Fruit fly (Drosophila melanogaster): ENCODE measurements around the gene CG11760.

Gene CG11760

DNA sequence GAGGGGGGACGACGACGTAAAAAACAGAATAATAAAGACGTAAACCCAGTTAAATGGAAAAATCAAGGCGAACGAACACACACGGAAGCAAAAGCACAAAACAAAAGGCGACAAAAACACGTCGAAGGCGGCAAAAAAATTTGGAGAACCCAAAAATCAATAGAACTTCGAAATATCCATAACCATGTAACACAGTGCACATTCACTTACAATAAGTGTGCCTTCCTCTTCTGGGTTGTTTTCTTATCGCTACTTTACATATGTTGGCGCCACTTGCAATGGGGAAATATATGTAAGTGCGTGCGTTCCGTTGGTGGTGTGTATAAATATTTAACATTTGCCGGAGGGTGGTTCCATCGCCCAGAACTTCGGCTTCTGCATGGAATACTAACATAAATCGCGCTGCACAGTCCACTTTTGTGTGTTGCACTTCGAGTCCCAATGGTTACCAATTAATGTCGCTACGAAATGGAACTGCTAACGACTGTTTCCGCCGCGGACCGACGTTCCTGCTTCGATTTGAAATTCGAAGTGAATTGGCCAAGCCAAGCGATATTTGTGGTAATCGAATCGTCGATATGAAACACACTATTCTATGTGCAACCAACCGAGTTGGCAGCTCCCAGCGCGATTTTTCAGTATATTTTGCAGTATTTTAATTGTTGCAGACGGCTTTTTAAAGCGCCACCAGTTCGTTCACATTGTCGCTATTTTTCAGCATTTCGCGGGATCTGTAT lies 28.3 kb downstream of the CG11760 start, which contains the start of the genes CG9801 and Nasp (continued):
- TF ChIP-seq dysf (GFP tag; IDR thresholded peaks at IDR 0.05) = 0 out of 3 replicates have a peak, but pooled peaks have one; percentile 23
- no peak for TF ChIP-seq Doc2 (GFP tag; IDR thresholded peaks at IDR 0.05)
- peak; percentile 66 for TF ChIP-seq CG11504 (tag; optimal IDR thresholded peaks at IDR 0.05)
- TF ChIP-seq Lhr (GFP tag; optimal IDR thresholded peaks at IDR 0.05) = peak; percentile 88
- TF ChIP-seq CG32767 (GFP tag; IDR thresholded peaks at IDR 0.05) = no peak
- no peak for TF ChIP-seq Trl (optimal IDR thresholded peaks at IDR 0.05)
- TF ChIP-seq Trl (GFP tag; optimal IDR thresholded peaks at IDR 0.05) = peak; percentile 42
- 0 out of 2 replicates have a peak, but pooled peaks have one; percentile 31 for TF ChIP-seq CG17328 (GFP tag; IDR thresholded peaks at IDR 0.05)
- peak; percentile 16 for TF ChIP-seq wek (GFP tag; optimal IDR thresholded peaks at IDR 0.05)
- no peak for TF ChIP-seq seq (GFP tag; IDR thresholded peaks at IDR 0.05)
- TF ChIP-seq CoRest (tag; optimal IDR thresholded peaks at IDR 0.05) = peak; percentile 44
- no peak for TF ChIP-seq abd-A (tag; optimal IDR thresholded peaks at IDR 0.05)
- peak; percentile 72; the same call in 1 of the 2 replicates for TF ChIP-seq rib (GFP tag; IDR thresholded peaks at IDR 0.05)
- TF ChIP-seq ems (GFP tag; optimal IDR thresholded peaks at IDR 0.05) = peak; percentile 13
- peak; percentile 83 for TF ChIP-seq Sry-δ (GFP tag; optimal IDR thresholded peaks at IDR 0.05)
- peak; percentile 49; the same call in 2 of the 3 replicates for TF ChIP-seq Doc3 (GFP tag; IDR thresholded peaks at IDR 0.05; ENCODE audit: partially characterized antibody)
- TF ChIP-seq zen (tag; optimal IDR thresholded peaks at IDR 0.05) = peak; percentile 54
- TF ChIP-seq vvl (GFP tag; IDR thresholded peaks at IDR 0.05) = peak; percentile 61
- no peak for TF ChIP-seq CG4360 (GFP tag; IDR thresholded peaks at IDR 0.05)
- TF ChIP-seq klu (GFP tag; IDR thresholded peaks at IDR 0.05) = no peak
- TF ChIP-seq Poxn (GFP tag; IDR thresholded peaks at IDR 0.05) = no peak
- no peak for TF ChIP-seq D (optimal IDR thresholded peaks at IDR 0.05)
- TF ChIP-seq D (GFP tag; optimal IDR thresholded peaks at IDR 0.05) = no peak
- TF ChIP-seq CG32772 (GFP tag; IDR thresholded peaks at IDR 0.05) = 0 out of 2 replicates have a peak, but pooled peaks have one; percentile 29
- TF ChIP-seq eyg (GFP tag; optimal IDR thresholded peaks at IDR 0.05) = no peak
- TF ChIP-seq CG1647 (GFP tag; optimal IDR thresholded peaks at IDR 0.05) = no peak
- TF ChIP-seq sna (GFP tag; IDR thresholded peaks at IDR 0.05; ENCODE audit: partially characterized antibody) = peak; percentile 50; the same call in 1 of the 2 replicates
- peak; percentile 52 for TF ChIP-seq HmgD (GFP tag; optimal IDR thresholded peaks at IDR 0.05)
- peak; percentile 58 for TF ChIP-seq YL-1 (GFP tag; optimal IDR thresholded peaks at IDR 0.05)
- TF ChIP-seq Oli (tag; optimal IDR thresholded peaks at IDR 0.05) = no peak
- peak; percentile 39 for TF ChIP-seq CG13624 (GFP tag; optimal IDR thresholded peaks at IDR 0.05)
- no peak for TF ChIP-seq CG7271 (tag; optimal IDR thresholded peaks at IDR 0.05)
- TF ChIP-seq CG10147 (GFP tag; optimal IDR thresholded peaks at IDR 0.05) = no peak
- TF ChIP-seq CG33557 (GFP tag; optimal IDR thresholded peaks at IDR 0.05) = no peak
- TF ChIP-seq chinmo (GFP tag; IDR thresholded peaks at IDR 0.05; ENCODE audit: partially characterized antibody) = peak; percentile 82; the same call in 2 of the 4 replicates
- peak; percentile 46 for TF ChIP-seq CG3163 (GFP tag; optimal IDR thresholded peaks at IDR 0.05)
- TF ChIP-seq croc (GFP tag; conservative IDR thresholded peaks at IDR 0.05) = no peak
- no peak for TF ChIP-seq CG10431 (GFP tag; optimal IDR thresholded peaks at IDR 0.05)
- TF ChIP-seq Ets65A (GFP tag) = peak; percentile 49
- no peak for TF ChIP-seq sqz (GFP tag; optimal IDR thresholded peaks at IDR 0.05)
- no peak for TF ChIP-seq CG11695 (GFP tag; IDR thresholded peaks at IDR 0.05)
- TF ChIP-seq sd (tag; optimal IDR thresholded peaks at IDR 0.05) = peak; percentile 56
- peak; percentile 53 for TF ChIP-seq CG3838 (GFP tag; optimal IDR thresholded peaks at IDR 0.05)
- TF ChIP-seq CG7372 (GFP tag; IDR thresholded peaks at IDR 0.05) = no peak
- TF ChIP-seq ranshi (GFP tag; IDR thresholded peaks at IDR 0.05) = no peak
- TF ChIP-seq yki (optimal IDR thresholded peaks at IDR 0.05) = no peak
- peak; percentile 81 for TF ChIP-seq CG15514 (GFP tag; optimal IDR thresholded peaks at IDR 0.05)
- TF ChIP-seq hb (GFP tag; IDR thresholded peaks at IDR 0.05; ENCODE audit: partially characterized antibody) = peak; percentile 63; the same call in 2 of the 3 replicates
- peak; percentile 62; the same call in 2 of the 3 replicates for TF ChIP-seq vnd (GFP tag; IDR thresholded peaks at IDR 0.05; ENCODE audit: partially characterized antibody)
- peak; percentile 22 for TF ChIP-seq CG7928 (GFP tag; optimal IDR thresholded peaks at IDR 0.05)
